Fruit fly (Drosophila melanogaster) whole organism, embryonic: Measurements from ENCODE around the gene Plzf.

Source experiments
- Antp ChIP-seq: fragments of 200-800 bp; sonication (Bioruptor generic); optimal IDR thresholded peaks from 3 replicates; lab custom pipeline; 2016; ENCODE audit warnings: missing biosample characterization, missing genetic modification characterization
- Asciz ChIP-seq: fragments of 200-800 bp; sonication (Bioruptor generic); optimal IDR thresholded peaks from 2 replicates; lab custom pipeline; 2017; ENCODE audit warnings: missing biosample characterization, mild to moderate bottlenecking, missing genetic modification characterization, missing genetic modification reagents
- Bteb2 ChIP-seq: fragments of 200-800 bp; sonication (Bioruptor generic); optimal IDR thresholded peaks from 2 replicates; lab custom pipeline; 2016; ENCODE audit warnings: missing biosample characterization, missing genetic modification characterization
- CG10462 ChIP-seq: fragments of 200-800 bp; sonication (Bioruptor generic); optimal IDR thresholded peaks from 2 replicates; lab custom pipeline; 2016; ENCODE audit warnings: missing biosample characterization, missing genetic modification characterization
- CG11085 ChIP-seq: fragments of 200-800 bp; sonication (Bioruptor generic); IDR thresholded peaks from 2 replicates; pipeline ENCODE4 v1.3.6; 2022; ENCODE audit warnings: missing biosample characterization, missing genetic modification characterization
- CG12104 ChIP-seq: fragments of 200-800 bp; sonication (Bioruptor generic); optimal IDR thresholded peaks from 3 replicates; lab custom pipeline; 2016; ENCODE audit warnings: missing biosample characterization, missing genetic modification characterization
- CG12155 ChIP-seq: fragments of 200-800 bp; sonication (Bioruptor generic); optimal IDR thresholded peaks from 3 replicates; lab custom pipeline; 2016; ENCODE audit warnings: missing biosample characterization, missing genetic modification characterization
- CG14860 ChIP-seq: fragments of 200-800 bp; sonication (Bioruptor generic); IDR thresholded peaks from 3 replicates; pipeline ENCODE4 v1.3.6; 2022; ENCODE audit warnings: missing biosample characterization, missing genetic modification characterization; ENCODE audit not compliant: partially characterized antibody
- CG15011 ChIP-seq: fragments of 200-800 bp; sonication (Bioruptor generic); optimal IDR thresholded peaks from 3 replicates; lab custom pipeline; 2018; ENCODE audit warnings: missing biosample characterization, mild to moderate bottlenecking, missing genetic modification characterization
- CG15514 ChIP-seq: fragments of 200-800 bp; sonication (Bioruptor generic); optimal IDR thresholded peaks from 3 replicates; lab custom pipeline; 2017; ENCODE audit warnings: missing biosample characterization, missing genetic modification characterization, mild to moderate bottlenecking, moderate library complexity, missing genetic modification reagents
- CG1602 ChIP-seq: fragments of 200-800 bp; sonication (Bioruptor generic); optimal IDR thresholded peaks from 3 replicates; lab custom pipeline; 2016; ENCODE audit warnings: missing biosample characterization, missing genetic modification characterization
- CG1603 ChIP-seq: fragments of 200-800 bp; sonication (Bioruptor generic); optimal IDR thresholded peaks from 2 replicates; lab custom pipeline; 2019; ENCODE audit warnings: missing biosample characterization, mild to moderate bottlenecking, missing genetic modification characterization, moderate library complexity
- CG16813 ChIP-seq: fragments of 200-800 bp; sonication (Bioruptor generic); IDR thresholded peaks from 3 replicates; pipeline ENCODE4 v1.3.6; 2022; ENCODE audit warnings: missing biosample characterization, missing genetic modification characterization; ENCODE audit not compliant: partially characterized antibody
- CG2120 ChIP-seq: fragments of 200-800 bp; sonication (Bioruptor generic); optimal IDR thresholded peaks from 3 replicates; lab custom pipeline; 2016; ENCODE audit warnings: missing biosample characterization, missing genetic modification characterization
- CG30431 ChIP-seq: fragments of 200-800 bp; sonication (Bioruptor generic); optimal IDR thresholded peaks from 2 replicates; lab custom pipeline; 2017; ENCODE audit warnings: missing biosample characterization, missing genetic modification characterization
- CG3163 ChIP-seq: fragments of 200-800 bp; sonication (Bioruptor generic); optimal IDR thresholded peaks from 3 replicates; lab custom pipeline; 2016; ENCODE audit warnings: missing biosample characterization, missing genetic modification characterization
- CG9437 ChIP-seq: fragments of 200-800 bp; sonication (Bioruptor generic); optimal IDR thresholded peaks from 2 replicates; lab custom pipeline; 2018; ENCODE audit warnings: missing biosample characterization, mild to moderate bottlenecking, missing genetic modification characterization
- CG9609 ChIP-seq: fragments of 200-800 bp; sonication (Bioruptor generic); optimal IDR thresholded peaks from 3 replicates; lab custom pipeline; 2016; ENCODE audit warnings: missing biosample characterization, missing genetic modification characterization
- CG9932 ChIP-seq: fragments of 200-800 bp; sonication (Bioruptor generic); IDR thresholded peaks from 2 replicates; pipeline ENCODE4 v1.3.6; 2022; ENCODE audit warnings: missing biosample characterization, missing genetic modification characterization
- CHES-1-like ChIP-seq: fragments of 200-800 bp; sonication (Bioruptor generic); optimal IDR thresholded peaks from 2 replicates; lab custom pipeline; 2016; ENCODE audit warnings: missing biosample characterization, missing genetic modification characterization
- D19A ChIP-seq: fragments of 200-800 bp; optimal IDR thresholded peaks from 3 replicates; lab custom pipeline; 2019; ENCODE audit warnings: missing biosample characterization, mild to moderate bottlenecking, missing genetic modification characterization, moderate library complexity
- Dll ChIP-seq: fragments of 200-800 bp; sonication (Bioruptor generic); IDR thresholded peaks from 4 replicates; pipeline ENCODE4 v1.3.6; 2022; ENCODE audit warnings: missing biosample characterization, missing genetic modification characterization; ENCODE audit not compliant: partially characterized antibody
- Dref ChIP-seq: fragments of 200-800 bp; sonication (Bioruptor generic); IDR thresholded peaks from 2 replicates; pipeline ENCODE4 v1.3.6; 2022; ENCODE audit warnings: missing biosample characterization, missing genetic modification characterization
- Fer2 ChIP-seq: fragments of 200-800 bp; sonication (Bioruptor generic); optimal IDR thresholded peaks from 2 replicates; lab custom pipeline; 2018; ENCODE audit warnings: missing biosample characterization, mild to moderate bottlenecking, missing genetic modification characterization, moderate library complexity
- Hmx ChIP-seq: fragments of 200-800 bp; sonication (Bioruptor generic); optimal IDR thresholded peaks from 2 replicates; lab custom pipeline; 2016; ENCODE audit warnings: missing biosample characterization, missing genetic modification characterization
- Mes4 ChIP-seq: fragments of 200-800 bp; sonication (Bioruptor generic); optimal IDR thresholded peaks from 2 replicates; lab custom pipeline; 2016; ENCODE audit warnings: missing biosample characterization, missing genetic modification characterization
- Myb ChIP-seq: fragments of 200-800 bp; sonication (Bioruptor generic); optimal IDR thresholded peaks from 2 replicates; lab custom pipeline; 2016; ENCODE audit warnings: missing biosample characterization, missing genetic modification characterization
- NFAT ChIP-seq: fragments of 200-800 bp; sonication (Bioruptor generic); IDR thresholded peaks from 2 replicates; pipeline ENCODE4 v1.3.6; 2022; ENCODE audit warnings: missing biosample characterization, missing genetic modification characterization
- Ravus ChIP-seq: fragments of 200-800 bp; sonication (Bioruptor generic); IDR thresholded peaks from 2 replicates; pipeline ENCODE4 v1.3.6; 2022; ENCODE audit warnings: missing biosample characterization, missing genetic modification characterization
- Side ChIP-seq: fragments of 200-800 bp; sonication (Bioruptor generic); optimal IDR thresholded peaks from 2 replicates; lab custom pipeline; 2016; ENCODE audit warnings: missing biosample characterization, missing genetic modification characterization
- Sry-β ChIP-seq: fragments of 200-800 bp; sonication (Bioruptor generic); optimal IDR thresholded peaks from 2 replicates; lab custom pipeline; 2018; ENCODE audit warnings: missing biosample characterization, mild to moderate bottlenecking, missing genetic modification characterization, moderate library complexity
- Taf1 ChIP-seq: fragments of 200-800 bp; sonication (Bioruptor generic); IDR thresholded peaks from 2 replicates; pipeline ENCODE4 v1.3.6; 2022; ENCODE audit warnings: missing biosample characterization, missing genetic modification characterization
- Tbp ChIP-seq: fragments of >200 bp; optimal IDR thresholded peaks from 2 replicates; lab custom pipeline; 2018; ENCODE audit warnings: missing biosample characterization, missing genetic modification characterization
- btn ChIP-seq: fragments of 200-800 bp; sonication (Bioruptor generic); optimal IDR thresholded peaks from 2 replicates; lab custom pipeline; 2016; ENCODE audit warnings: missing biosample characterization, missing genetic modification characterization
- crc ChIP-seq: fragments of 200-800 bp; sonication (Bioruptor generic); optimal IDR thresholded peaks from 2 replicates; lab custom pipeline; 2016; ENCODE audit warnings: missing biosample characterization, missing genetic modification characterization
- danr ChIP-seq: fragments of 200-800 bp; sonication (Bioruptor generic); IDR thresholded peaks from 2 replicates; pipeline ENCODE4 v1.3.6; 2022; ENCODE audit warnings: missing biosample characterization, missing genetic modification characterization
- dm ChIP-seq: fragments of 200-800 bp; sonication (Bioruptor generic); optimal IDR thresholded peaks from 3 replicates; lab custom pipeline; 2016; ENCODE audit warnings: missing biosample characterization, missing genetic modification characterization
- eve ChIP-seq, 2 experiments: fragments of >200 bp; optimal IDR thresholded peaks; 2 replicates each; lab custom pipeline; 2017; ENCODE audit warnings: missing biosample characterization in 2 of 2, missing genetic modification characterization in 2 of 2
- fd102C ChIP-seq: fragments of 200-800 bp; sonication (Bioruptor generic); optimal IDR thresholded peaks from 2 replicates; lab custom pipeline; 2018; ENCODE audit warnings: missing biosample characterization, mild to moderate bottlenecking, missing genetic modification characterization, moderate library complexity
- fru ChIP-seq: fragments of >200 bp; optimal IDR thresholded peaks from 2 replicates; lab custom pipeline; 2017
- ham ChIP-seq: fragments of 200-800 bp; sonication (Bioruptor generic); IDR thresholded peaks from 2 replicates; pipeline ENCODE4 v1.3.6; 2022; ENCODE audit warnings: missing biosample characterization, missing genetic modification characterization
- insv ChIP-seq, 2 experiments: fragments of 200-800 bp; sonication (Bioruptor generic); optimal IDR thresholded peaks; 3 replicates each; lab custom pipeline; 2016 to 2018; ENCODE audit warnings: missing biosample characterization in 2 of 2, missing genetic modification characterization in 2 of 2
- lab ChIP-seq: fragments of 200-800 bp; sonication (Bioruptor generic); optimal IDR thresholded peaks from 3 replicates; lab custom pipeline; 2017; ENCODE audit warnings: missing biosample characterization, missing genetic modification characterization, mild to moderate bottlenecking, moderate library complexity, missing genetic modification reagents
- sens ChIP-seq: fragments of 200-800 bp; sonication (Bioruptor generic); peaks from one replicate; lab custom pipeline; 2016; ENCODE audit warnings: missing biosample characterization, missing genetic modification characterization
- shn ChIP-seq: fragments of 200-800 bp; sonication (Bioruptor generic); optimal IDR thresholded peaks from 3 replicates; lab custom pipeline; 2016; ENCODE audit warnings: missing biosample characterization, missing genetic modification characterization
- sim ChIP-seq: fragments of 200-800 bp; sonication (Bioruptor generic); IDR thresholded peaks from 2 replicates; pipeline ENCODE4 v1.3.6; 2022; ENCODE audit warnings: missing biosample characterization, missing genetic modification characterization
- stc ChIP-seq: fragments of 200-800 bp; sonication (Bioruptor generic); IDR thresholded peaks from 2 replicates; pipeline ENCODE4 v1.3.6; 2022; ENCODE audit warnings: missing biosample characterization, missing genetic modification characterization
- tap ChIP-seq: fragments of 200-800 bp; optimal IDR thresholded peaks from 3 replicates; lab custom pipeline; 2019; ENCODE audit warnings: missing biosample characterization, mild to moderate bottlenecking, missing genetic modification characterization, moderate library complexity
- tll ChIP-seq, 2 experiments: fragments of 200-800 bp in 1 of 2; fragments of >200 bp in 1 of 2; sonication (Bioruptor generic) in 1 of 2; optimal IDR thresholded peaks; 2 replicates each; lab custom pipeline; 2017 to 2019; ENCODE audit warnings: missing biosample characterization in 2 of 2, missing genetic modification characterization in 2 of 2, mild to moderate bottlenecking in 1 of 2, moderate library complexity in 1 of 2
- trh ChIP-seq: fragments of 200-800 bp; sonication (Bioruptor generic); optimal IDR thresholded peaks from 2 replicates; lab custom pipeline; 2016; ENCODE audit warnings: missing biosample characterization, missing genetic modification characterization
- z ChIP-seq: fragments of 200-800 bp; sonication (Bioruptor generic); IDR thresholded peaks from 3 replicates; pipeline ENCODE4 v1.3.6; 2022; ENCODE audit warnings: missing biosample characterization, missing genetic modification characterization

Gene Plzf

DNA sequence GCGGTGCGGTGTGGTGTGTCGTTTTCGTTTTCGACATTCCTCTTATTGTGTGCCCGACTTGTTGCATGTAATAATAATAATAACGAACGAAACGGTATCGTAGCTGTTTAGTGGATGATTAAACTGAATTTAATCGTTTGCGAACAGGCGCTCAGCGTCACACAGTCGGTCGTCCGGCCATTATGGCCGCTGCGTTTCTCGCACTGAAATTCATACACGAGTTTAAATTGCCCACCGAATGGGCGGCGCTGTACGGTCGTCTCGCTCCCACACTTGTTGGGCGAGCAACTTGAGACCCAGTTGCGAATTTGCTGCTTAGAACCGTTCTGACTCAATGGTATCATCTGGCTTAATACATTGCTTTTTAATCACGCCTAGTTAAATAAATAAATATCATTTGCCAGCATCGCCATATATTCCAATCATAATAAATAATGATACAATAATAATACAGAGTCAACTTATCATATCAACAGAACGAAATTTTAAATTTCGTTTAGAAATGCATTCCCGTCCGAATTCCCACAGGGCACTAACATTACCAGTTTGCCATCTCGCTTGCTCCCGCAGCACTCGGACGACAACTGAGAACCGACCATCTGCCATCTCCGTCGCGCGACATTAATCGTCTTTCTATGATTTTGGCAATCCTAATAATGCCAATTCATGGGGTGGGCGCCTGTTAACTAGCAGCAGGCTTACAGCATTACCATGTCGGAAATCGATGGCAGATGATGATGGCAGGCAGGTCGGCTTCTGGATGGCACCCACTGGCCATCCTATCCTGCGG, 37.6 kb downstream of the Plzf start (continued):
- no peak for TF ChIP-seq sim (GFP tag; lab: Robert Waterston, UW)
- TF ChIP-seq sens = peak; percentile 97
- peak; percentile 33 for TF ChIP-seq CHES-1-like
- TF ChIP-seq Myb (GFP tag; lab: Kevin White, UChicago) = peak; percentile 20
- peak; percentile 0 to 57 for TF ChIP-seq insv (GFP tag; optimal IDR thresholded peaks at IDR 0.05; lab: Kevin White, UChicago)
- peak; percentile 92 for TF ChIP-seq CG1603 (tag; lab: Kevin White, UChicago)
- TF ChIP-seq Asciz = peak; percentile 84
- TF ChIP-seq CG9609 (GFP tag; lab: Kevin White, UChicago) = peak; percentile 62
- TF ChIP-seq Bteb2 = peak; percentile 77
- peak; percentile 94 for TF ChIP-seq lab
- peak; percentile 68 for TF ChIP-seq CG12104 (GFP tag; lab: Kevin White, UChicago)
- peak; percentile 92 for TF ChIP-seq Fer2
- TF ChIP-seq CG30431 (GFP tag; lab: Kevin White, UChicago) = peak; percentile 88
- peak; percentile 83 for TF ChIP-seq D19A
- TF ChIP-seq CG15011 (GFP tag; lab: Kevin White, UChicago) = peak; percentile 91
- TF ChIP-seq CG10462 (GFP tag; lab: Kevin White, UChicago) = peak; percentile 38
- TF ChIP-seq trh (GFP tag; lab: Kevin White, UChicago) = peak; percentile 85
- no peak for TF ChIP-seq fru (lab: Kevin White, UChicago)
- TF ChIP-seq CG9932 (GFP tag; lab: Robert Waterston, UW) = no peak
- TF ChIP-seq Side (GFP tag; lab: Kevin White, UChicago) = peak; percentile 29
- TF ChIP-seq Ravus (GFP tag; lab: Robert Waterston, UW) = no peak
- peak; percentile 83 for TF ChIP-seq tap (tag; lab: Kevin White, UChicago)
- TF ChIP-seq tll (GFP tag; optimal IDR thresholded peaks at IDR 0.05; lab: Kevin White, UChicago) = peak in 1 of 2 experiments; percentile 91
- peak; percentile 38 for TF ChIP-seq Antp (GFP tag; lab: Kevin White, UChicago)
- no peak for TF ChIP-seq Taf1 (GFP tag; lab: Robert Waterston, UW)
- TF ChIP-seq dm (GFP tag; lab: Kevin White, UChicago) = peak; percentile 45
- TF ChIP-seq CG14860 (GFP tag; lab: Robert Waterston, UW) = no peak
- peak; percentile 86 for TF ChIP-seq CG15514 (GFP tag; lab: Kevin White, UChicago)
- no peak for TF ChIP-seq Tbp
- no peak for TF ChIP-seq z (GFP tag; lab: Robert Waterston, UW)
- peak; percentile 93 for TF ChIP-seq CG2120 (GFP tag; lab: Kevin White, UChicago)
- TF ChIP-seq stc (GFP tag; lab: Robert Waterston, UW) = no peak
- TF ChIP-seq eve (GFP tag; optimal IDR thresholded peaks at IDR 0.05; lab: Kevin White, UChicago) = no peak
- TF ChIP-seq shn (GFP tag; lab: Kevin White, UChicago) = peak; percentile 78
- peak; percentile 85 for TF ChIP-seq CG12155 (GFP tag; lab: Kevin White, UChicago)
- TF ChIP-seq Sry-β (GFP tag; lab: Kevin White, UChicago) = no peak
- TF ChIP-seq Hmx (GFP tag; lab: Kevin White, UChicago) = peak; percentile 50
- no peak for TF ChIP-seq CG16813 (GFP tag; lab: Robert Waterston, UW)
- peak; percentile 70 for TF ChIP-seq crc (GFP tag; lab: Kevin White, UChicago)
- no peak for TF ChIP-seq CG3163 (GFP tag; lab: Kevin White, UChicago)
- TF ChIP-seq Dref (GFP tag; lab: Robert Waterston, UW) = no peak
- peak; percentile 34 for TF ChIP-seq Mes4 (GFP tag; lab: Kevin White, UChicago)
- peak; percentile 90 for TF ChIP-seq CG1602 (GFP tag; lab: Kevin White, UChicago)
- peak; percentile 36 for TF ChIP-seq fd102C (GFP tag; lab: Kevin White, UChicago)
- TF ChIP-seq btn (GFP tag; lab: Kevin White, UChicago) = no peak
- TF ChIP-seq ham (GFP tag; lab: Robert Waterston, UW) = no peak
- no peak for TF ChIP-seq danr (GFP tag; lab: Robert Waterston, UW)
- no peak for TF ChIP-seq CG11085 (GFP tag; lab: Robert Waterston, UW)
- TF ChIP-seq NFAT (GFP tag; lab: Robert Waterston, UW) = no peak
- no peak for TF ChIP-seq Dll
- TF ChIP-seq CG9437 (GFP tag; lab: Kevin White, UChicago) = peak; percentile 85
